Fruit fly (Drosophila melanogaster): Measurements from ENCODE around the gene wrm2.

Gene wrm2

DNA sequence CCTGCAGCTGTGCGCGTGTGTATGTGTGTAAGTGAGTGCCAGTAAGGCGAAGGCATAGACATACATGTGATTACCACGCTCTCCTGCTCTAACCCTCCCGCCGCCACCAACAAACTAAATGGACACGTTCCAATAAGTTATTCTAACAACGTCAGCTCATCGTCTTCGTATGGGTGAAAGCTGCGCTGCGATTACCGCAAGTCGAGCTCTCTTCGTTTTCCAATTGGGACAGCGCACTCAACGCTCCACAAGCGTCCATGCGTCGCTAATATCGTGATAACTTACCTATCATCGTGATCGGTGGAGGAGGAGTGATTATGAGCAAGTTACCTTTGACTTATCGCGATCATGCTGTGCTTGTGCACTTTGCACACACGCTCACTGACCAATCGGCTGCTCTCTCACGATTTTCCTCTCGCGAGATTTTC, 26.1 kb upstream of the wrm2 start:
- no peak for TF ChIP-seq h (optimal IDR thresholded peaks at IDR 0.05)
- no peak for TF ChIP-seq ttk (optimal IDR thresholded peaks at IDR 0.05)
- TF ChIP-seq psq (optimal IDR thresholded peaks at IDR 0.05): no peak
- TF ChIP-seq Sin3A (optimal IDR thresholded peaks at IDR 0.05): no peak
- TF ChIP-seq Myc (optimal IDR thresholded peaks at IDR 0.05): no peak
- no peak for TF ChIP-seq insv (optimal IDR thresholded peaks at IDR 0.05)

DNA sequence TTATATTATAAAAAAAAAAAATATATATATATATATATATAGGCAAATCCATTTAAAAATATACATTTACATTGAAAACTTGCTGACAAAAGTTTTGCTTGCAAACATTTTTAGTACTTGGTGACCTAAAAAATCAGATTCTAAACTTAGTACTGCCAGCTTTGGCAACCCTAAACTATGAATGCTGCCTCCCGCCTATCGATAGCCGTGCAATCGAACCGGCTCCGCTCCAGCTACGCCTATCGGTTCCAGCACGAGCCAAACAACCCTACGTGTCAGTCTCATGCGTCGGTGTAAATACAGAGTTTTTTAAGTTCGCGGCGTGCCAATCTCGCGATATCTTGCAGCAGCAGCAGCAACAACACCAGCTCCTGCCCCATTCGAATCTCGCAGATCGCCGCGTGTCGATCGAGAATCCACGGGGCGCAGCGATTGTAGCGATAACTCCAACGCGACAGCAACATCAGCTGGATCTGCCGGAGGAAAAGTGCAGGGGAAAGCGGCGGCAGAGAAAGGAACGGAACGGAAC, 25.4 kb upstream of the wrm2 start, which contains the start of gene Sec63:
Sec63 (plus strand) TSS at position 238 of the 529 bp plus-strand sequence.
- TF ChIP-seq Sin3A (optimal IDR thresholded peaks at IDR 0.05) (no peak), ttk (optimal IDR thresholded peaks at IDR 0.05) (no peak), insv (optimal IDR thresholded peaks at IDR 0.05) (no peak), Myc (optimal IDR thresholded peaks at IDR 0.05) (no peak), psq (optimal IDR thresholded peaks at IDR 0.05) (no peak), h (optimal IDR thresholded peaks at IDR 0.05) (no peak)

DNA sequence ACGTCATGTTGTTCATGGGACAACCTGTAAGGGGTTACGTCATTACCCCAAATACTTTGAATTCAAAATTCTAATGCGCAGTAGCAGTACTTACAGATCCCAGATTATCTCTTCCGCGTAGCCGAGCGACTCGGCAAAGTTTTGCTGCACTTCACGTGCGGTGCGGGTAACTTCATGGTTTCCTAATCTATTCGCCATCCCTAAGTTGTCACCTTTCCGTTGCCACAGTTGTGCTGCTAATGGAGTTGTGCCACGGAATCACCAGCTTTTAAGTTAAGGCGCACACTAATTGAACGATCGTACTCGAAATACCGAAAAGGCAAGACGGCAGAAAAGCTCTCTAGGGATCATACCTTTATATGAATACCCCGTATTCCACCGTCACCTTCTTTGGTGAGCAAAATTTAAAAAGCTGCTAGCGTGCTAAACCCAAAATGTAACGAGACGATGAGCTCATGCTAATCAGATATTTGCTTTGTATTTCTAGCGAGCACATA, 24.8 kb upstream of the wrm2 start, which contains the start of gene pst:
pst (minus strand) TSS at position 437 of the 497 bp plus-strand sequence.
- TF ChIP-seq Sin3A (optimal IDR thresholded peaks at IDR 0.05): no peak
- no peak for TF ChIP-seq ttk (optimal IDR thresholded peaks at IDR 0.05)
- no peak for TF ChIP-seq insv (optimal IDR thresholded peaks at IDR 0.05)
- no peak for TF ChIP-seq Myc (optimal IDR thresholded peaks at IDR 0.05)
- TF ChIP-seq psq (optimal IDR thresholded peaks at IDR 0.05): no peak
- no peak for TF ChIP-seq h (optimal IDR thresholded peaks at IDR 0.05)

DNA sequence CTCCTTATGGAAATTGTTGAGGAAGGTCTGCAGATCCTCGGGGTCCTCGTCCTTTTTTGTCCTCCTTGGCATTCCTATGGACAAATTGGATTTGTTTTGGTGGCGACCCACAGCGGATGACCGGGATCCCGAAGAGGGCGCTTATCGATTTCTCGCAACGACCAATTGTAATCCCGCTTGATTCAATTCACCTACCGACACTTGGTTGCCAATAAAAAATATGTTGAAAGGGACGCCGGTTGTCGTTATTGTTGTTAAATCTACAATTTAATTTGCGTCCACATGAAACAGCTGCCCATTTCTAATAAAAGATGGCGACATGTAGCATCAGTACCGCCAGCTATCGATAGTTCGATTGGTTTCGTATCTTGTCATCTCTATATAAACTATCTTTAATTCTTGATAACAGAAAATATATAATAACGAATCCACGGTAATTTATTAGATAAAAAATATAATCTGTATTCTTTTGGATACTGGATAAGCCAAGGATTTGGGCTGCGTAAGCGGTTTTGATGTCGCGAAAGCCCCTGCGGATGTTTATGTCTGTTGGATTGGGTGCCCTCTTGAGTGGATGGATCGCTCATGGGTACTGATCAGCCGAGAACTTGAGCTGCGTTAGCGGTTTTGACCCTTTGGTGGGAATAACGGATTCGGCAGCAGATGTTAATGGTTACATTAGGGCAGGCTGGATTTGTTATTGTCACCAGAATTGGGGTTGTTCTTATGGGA, 21.5 kb upstream of the wrm2 start, which contains the start of gene CTCF:
CTCF (minus strand) TSS at position 328 of the 732 bp plus-strand sequence.
- TF ChIP-seq ttk (optimal IDR thresholded peaks at IDR 0.05): no peak
- no peak for TF ChIP-seq h (optimal IDR thresholded peaks at IDR 0.05)
- TF ChIP-seq psq (optimal IDR thresholded peaks at IDR 0.05): no peak
- no peak for TF ChIP-seq Sin3A (optimal IDR thresholded peaks at IDR 0.05)

DNA sequence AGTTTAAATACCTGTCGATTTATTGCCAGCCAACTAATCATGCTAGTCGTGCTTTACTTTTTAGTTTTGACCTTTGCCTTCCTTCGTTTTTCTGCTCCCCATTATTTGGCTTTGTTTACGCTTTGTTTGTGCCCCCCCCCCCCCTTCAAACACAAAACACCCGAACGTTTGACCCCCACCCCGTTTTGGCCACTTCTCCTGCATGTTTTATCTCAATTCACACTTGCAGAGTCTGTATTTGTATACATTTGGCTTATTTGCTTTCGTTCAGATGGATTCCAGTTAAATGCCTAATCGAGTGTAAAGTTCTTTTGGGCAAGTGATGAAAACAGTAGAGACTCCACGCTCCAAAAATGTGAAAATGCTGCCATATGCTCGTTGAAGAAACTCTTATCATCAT, 14.3 kb upstream of the wrm2 start:
- TF ChIP-seq Myc (optimal IDR thresholded peaks at IDR 0.05): no peak
- no peak for TF ChIP-seq psq (optimal IDR thresholded peaks at IDR 0.05)
- no peak for TF ChIP-seq Sin3A (optimal IDR thresholded peaks at IDR 0.05)

DNA sequence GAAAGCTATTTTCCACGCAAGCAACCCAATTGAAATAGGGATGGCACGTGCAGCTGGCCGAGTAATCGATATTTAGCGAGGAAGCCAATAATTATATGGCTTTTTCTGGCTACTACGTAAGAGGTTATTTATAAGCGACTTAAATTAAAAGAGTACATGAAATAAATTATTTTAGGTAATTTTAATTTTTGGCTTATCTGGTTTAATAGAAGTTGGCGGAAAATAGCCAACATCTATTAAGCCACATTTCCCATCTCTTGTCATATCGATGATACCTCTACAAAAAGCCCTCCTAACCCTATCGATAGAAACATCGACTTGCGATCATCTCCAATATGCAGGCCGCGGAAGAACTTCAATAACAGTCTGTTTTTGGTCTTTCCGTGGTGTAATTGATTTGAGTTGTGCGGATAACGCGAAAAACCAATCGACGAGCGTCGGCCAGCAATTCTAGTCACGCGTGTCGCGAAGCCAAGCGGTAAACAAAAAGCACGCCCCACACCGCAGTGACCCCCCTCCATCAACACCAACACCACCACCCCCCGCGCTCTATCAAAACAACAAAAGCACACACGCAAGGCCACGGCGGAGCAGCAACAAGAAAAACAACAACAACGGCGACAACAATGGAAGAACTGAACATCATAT, 13.1 kb upstream of the wrm2 start, which contains the start of the genes Srp19 and qm:
Srp19 (minus strand) TSS at position 51 of the 648 bp plus-strand sequence.
qm (plus strand) TSS at position 330 of the 648 bp plus-strand sequence.
- no peak for TF ChIP-seq ttk (optimal IDR thresholded peaks at IDR 0.05)
- no peak for TF ChIP-seq Myc (optimal IDR thresholded peaks at IDR 0.05)
- TF ChIP-seq Sin3A (optimal IDR thresholded peaks at IDR 0.05): no peak
- no peak for TF ChIP-seq h (optimal IDR thresholded peaks at IDR 0.05)

DNA sequence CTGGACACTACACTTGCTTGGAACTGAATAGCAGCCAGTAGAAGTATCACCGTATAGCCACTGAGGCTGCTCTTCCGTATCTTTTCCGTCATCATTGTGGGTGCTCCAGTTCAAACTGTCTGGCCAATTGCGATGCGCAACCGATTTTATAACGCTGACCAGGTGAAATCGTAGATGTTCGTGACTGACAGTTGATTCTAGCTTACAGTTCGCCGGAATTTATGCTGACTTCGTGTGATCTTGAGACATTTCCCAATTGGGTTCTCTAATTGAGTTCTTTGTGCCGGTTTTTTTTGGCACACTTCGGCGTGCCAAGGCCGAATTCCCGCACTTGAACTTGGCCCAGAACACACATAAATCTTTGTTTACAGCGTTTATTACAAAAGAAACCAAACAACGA, 11.9 kb upstream of the wrm2 start, which contains the start of gene CG14834:
CG14834 (minus strand) TSS at position 173 of the 400 bp plus-strand sequence.
- TF ChIP-seq insv (optimal IDR thresholded peaks at IDR 0.05) (no peak), ttk (optimal IDR thresholded peaks at IDR 0.05) (no peak), Sin3A (optimal IDR thresholded peaks at IDR 0.05) (no peak), psq (optimal IDR thresholded peaks at IDR 0.05) (no peak), Myc (optimal IDR thresholded peaks at IDR 0.05) (no peak), h (optimal IDR thresholded peaks at IDR 0.05) (no peak)

DNA sequence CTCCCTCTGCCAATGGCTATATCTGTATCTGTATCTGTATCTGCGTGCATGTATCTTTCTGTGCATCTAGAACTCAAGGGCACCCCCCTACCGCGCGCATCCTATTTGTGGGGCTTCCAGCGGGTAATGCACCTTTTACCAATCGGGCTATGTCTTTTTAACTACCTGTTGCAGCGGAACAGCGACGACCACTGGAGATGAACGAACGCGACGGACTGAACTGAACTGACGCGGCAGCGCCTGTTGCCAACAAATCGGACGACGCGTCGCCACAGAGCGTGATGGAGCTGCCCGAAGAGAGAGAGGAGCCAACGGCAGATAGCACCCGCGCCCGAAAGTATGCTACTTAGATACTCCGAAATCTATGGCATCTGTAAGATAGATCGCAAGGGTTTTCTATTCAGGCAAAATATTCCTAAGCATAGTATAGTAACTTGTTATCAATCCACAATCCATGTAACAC, 10.0 kb upstream of the wrm2 start, which contains the start of gene Cln7:
Cln7 (minus strand) TSS at position 219 of the 463 bp plus-strand sequence.
- TF ChIP-seq insv (optimal IDR thresholded peaks at IDR 0.05) (no peak), psq (optimal IDR thresholded peaks at IDR 0.05) (no peak), Myc (optimal IDR thresholded peaks at IDR 0.05) (no peak), Sin3A (optimal IDR thresholded peaks at IDR 0.05) (no peak), h (optimal IDR thresholded peaks at IDR 0.05) (no peak), ttk (optimal IDR thresholded peaks at IDR 0.05) (no peak)

DNA sequence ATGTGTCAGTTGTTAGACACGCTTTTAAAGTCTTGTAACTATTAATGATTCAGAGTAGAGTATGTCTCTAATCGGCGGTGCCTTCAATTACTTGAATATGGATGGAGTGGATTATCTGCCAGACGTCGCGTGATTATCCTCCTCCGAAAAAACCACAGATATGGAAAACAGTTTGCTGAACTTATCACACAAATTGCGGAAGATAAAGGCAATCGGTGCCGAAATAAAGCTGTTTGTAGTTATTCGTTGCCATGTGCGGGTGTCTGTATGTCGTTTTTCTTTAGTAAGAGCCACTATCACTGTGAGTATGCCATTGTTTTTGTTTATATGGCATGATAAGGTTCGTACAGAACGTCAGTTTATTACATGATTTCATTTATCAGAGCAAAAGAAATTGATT, 9.0 kb upstream of the wrm2 start:
- TF ChIP-seq Myc (optimal IDR thresholded peaks at IDR 0.05) (no peak), h (optimal IDR thresholded peaks at IDR 0.05) (no peak), insv (optimal IDR thresholded peaks at IDR 0.05) (no peak), Sin3A (optimal IDR thresholded peaks at IDR 0.05) (no peak), psq (optimal IDR thresholded peaks at IDR 0.05) (no peak), ttk (optimal IDR thresholded peaks at IDR 0.05) (no peak)

DNA sequence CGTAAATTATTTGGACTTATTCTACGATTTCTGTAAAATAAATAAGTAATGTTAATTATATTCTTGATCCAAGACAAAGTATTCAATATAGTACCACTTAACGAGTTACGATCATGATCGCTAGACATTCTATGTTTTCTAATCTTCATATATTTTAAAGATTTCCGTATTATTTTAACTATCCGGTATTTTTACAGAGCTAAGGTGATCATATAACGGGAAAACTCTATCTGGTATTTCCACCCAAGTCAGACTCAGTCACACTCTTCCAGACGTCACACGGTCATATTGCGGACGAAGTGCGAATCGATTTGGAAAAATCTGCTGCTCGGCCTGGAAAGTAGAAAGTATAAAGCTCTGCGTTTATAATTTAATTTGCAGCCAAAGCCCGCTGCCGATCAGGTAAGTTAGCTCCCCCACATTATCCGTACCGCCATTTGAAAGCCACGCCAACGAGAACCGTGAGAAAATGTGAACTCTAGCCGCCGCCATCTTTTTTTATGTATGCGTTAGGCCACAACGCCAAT, 4.3 kb upstream of the wrm2 start, which contains the start of the genes lark and eco:
lark (plus strand) TSS at position 51 of the 527 bp plus-strand sequence.
eco (minus strand) TSS at position 125 of the 527 bp plus-strand sequence.
- TF ChIP-seq ttk (optimal IDR thresholded peaks at IDR 0.05): no peak
- no peak for TF ChIP-seq Sin3A (optimal IDR thresholded peaks at IDR 0.05)
- no peak for TF ChIP-seq psq (optimal IDR thresholded peaks at IDR 0.05)
- no peak for TF ChIP-seq h (optimal IDR thresholded peaks at IDR 0.05)

DNA sequence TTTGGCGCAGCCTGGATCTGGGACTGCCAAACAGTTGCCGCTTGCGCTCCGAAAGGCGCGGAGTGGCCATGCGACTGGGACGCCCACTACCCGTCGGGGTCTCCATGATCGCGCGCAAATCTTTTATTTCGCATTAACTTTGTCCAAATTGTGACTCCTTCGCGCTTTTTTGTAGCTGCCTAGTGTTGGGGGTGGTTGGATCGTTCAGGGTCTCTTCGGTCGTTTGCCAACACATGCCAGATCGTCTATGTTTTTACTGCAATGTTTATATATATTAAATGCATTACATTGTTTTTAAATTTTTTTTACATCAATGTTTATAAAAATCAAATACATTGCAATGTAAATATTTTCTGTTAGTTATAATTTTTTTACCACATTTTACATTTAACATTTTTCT, 3.8 kb upstream of the wrm2 start:
- TF ChIP-seq psq (optimal IDR thresholded peaks at IDR 0.05) (no peak), ttk (optimal IDR thresholded peaks at IDR 0.05) (no peak), h (optimal IDR thresholded peaks at IDR 0.05) (no peak), Myc (optimal IDR thresholded peaks at IDR 0.05) (no peak), insv (optimal IDR thresholded peaks at IDR 0.05) (no peak), Sin3A (optimal IDR thresholded peaks at IDR 0.05) (no peak)

Measured in Kc167 (cell line).